Worm (Caenorhabditis elegans) whole organism, midembryonic: ENCODE data around the gene cisd-1.

ENCODE experiments used
- cog-1 ChIP-seq: sonication (generic microtip); optimal IDR thresholded peaks from 2 replicates; lab custom pipeline; 2016; ENCODE audit warnings: missing genetic modification characterization, missing compliant biosample characterization
- flt-1 ChIP-seq: fragments of 200-800 bp; sonication (Bioruptor generic); IDR thresholded peaks from 2 replicates; pipeline ENCODE4 v1.3.6; 2022; ENCODE audit warnings: missing genetic modification characterization, missing compliant biosample characterization
- med-1 ChIP-seq: sonication (generic microtip); optimal IDR thresholded peaks from 2 replicates; lab custom pipeline; 2017; ENCODE audit warnings: missing genetic modification characterization, mild to moderate bottlenecking, missing compliant biosample characterization, antibody characterized with exemption, missing genetic modification reagents; ENCODE audit not compliant: insufficient read depth
- ref-1 ChIP-seq: fragments of 200-800 bp; sonication (Bioruptor generic); conservative IDR thresholded peaks from 2 replicates; pipeline ENCODE4 v1.3.6; 2022; ENCODE audit warnings: missing genetic modification reagents, missing genetic modification characterization, missing compliant biosample characterization
- ztf-29 ChIP-seq: fragments of 200-800 bp; sonication (Bioruptor generic); IDR thresholded peaks from 2 replicates; pipeline ENCODE4 v1.3.6; 2022; ENCODE audit warnings: missing genetic modification reagents, missing genetic modification characterization, missing compliant biosample characterization

DNA sequence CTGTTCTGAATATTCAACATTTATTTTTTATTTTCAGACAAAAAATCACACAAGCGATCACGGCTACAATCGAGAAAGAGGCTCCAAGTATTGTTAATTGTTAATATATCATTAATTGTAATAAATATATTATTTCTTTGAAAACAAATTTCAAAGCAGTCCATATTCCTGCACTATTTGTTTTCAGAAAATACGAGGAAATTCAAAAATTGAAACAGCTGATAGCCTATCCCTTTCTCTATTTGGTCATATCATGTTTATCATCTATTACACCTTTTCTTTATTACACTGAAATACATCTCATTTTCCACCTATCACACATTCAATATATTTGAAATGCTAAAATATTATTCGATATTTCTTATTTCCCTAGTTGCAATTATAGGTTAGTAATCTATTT lies 24.5 kb downstream of the cisd-1 start, which contains the start of gene W02B12.13:
- TF ChIP-seq med-1 (GFP tag; lab: Kevin White, UChicago) (no peak), ref-1 (GFP tag; lab: Robert Waterston, UW) (no peak), flt-1 (GFP tag; lab: Robert Waterston, UW) (no peak), ztf-29 (GFP tag; lab: Robert Waterston, UW) (no peak), cog-1 (tag; lab: Kevin White, UChicago) (no peak)
